Fruit fly (Drosophila melanogaster) whole organism, embryonic: ENCODE data around the gene CG3662.

Source experiments
- ATbp ChIP-seq: fragments of 200-800 bp; sonication (Bioruptor generic); optimal IDR thresholded peaks from 2 replicates; lab custom pipeline; 2017; ENCODE audit warnings: missing biosample characterization, mild to moderate bottlenecking, missing genetic modification characterization, missing genetic modification reagents
- Adf1 ChIP-seq: fragments of 200-800 bp; sonication (Bioruptor generic); IDR thresholded peaks from 2 replicates; pipeline ENCODE4 v1.3.6; 2022; ENCODE audit warnings: missing biosample characterization, missing genetic modification characterization
- Atf-2 ChIP-seq: fragments of 200-800 bp; sonication (Bioruptor generic); optimal IDR thresholded peaks from 2 replicates; lab custom pipeline; 2016; ENCODE audit warnings: missing biosample characterization, missing genetic modification characterization
- B-H2 ChIP-seq: fragments of 200-800 bp; sonication (Bioruptor generic); optimal IDR thresholded peaks from 2 replicates; lab custom pipeline; 2018; ENCODE audit warnings: missing biosample characterization, mild to moderate bottlenecking, missing genetic modification characterization
- CG10147 ChIP-seq: fragments of 200-800 bp; sonication (Bioruptor generic); optimal IDR thresholded peaks from 2 replicates; lab custom pipeline; 2019; ENCODE audit warnings: missing biosample characterization, mild to moderate bottlenecking, missing genetic modification characterization, moderate library complexity
- CG10321 ChIP-seq: fragments of 200-800 bp; sonication (Bioruptor generic); IDR thresholded peaks from 2 replicates; pipeline ENCODE4 v1.3.6; 2022; ENCODE audit warnings: missing biosample characterization, missing genetic modification characterization
- CG10565 ChIP-seq: fragments of 200-800 bp; sonication (Bioruptor generic); optimal IDR thresholded peaks from 3 replicates; lab custom pipeline; 2016; ENCODE audit warnings: missing biosample characterization, mild to moderate bottlenecking, missing genetic modification characterization
- CG11504 ChIP-seq: fragments of 200-800 bp; sonication (Bioruptor generic); optimal IDR thresholded peaks from 3 replicates; lab custom pipeline; 2019; ENCODE audit warnings: missing biosample characterization, mild to moderate bottlenecking, missing genetic modification characterization, moderate library complexity
- CG11723 ChIP-seq: fragments of 200-800 bp; sonication (Bioruptor generic); optimal IDR thresholded peaks from 2 replicates; lab custom pipeline; 2017; ENCODE audit warnings: missing biosample characterization, mild to moderate bottlenecking, missing genetic modification characterization
- CG12071 ChIP-seq: fragments of 200-800 bp; sonication (Bioruptor generic); optimal IDR thresholded peaks from 3 replicates; lab custom pipeline; 2018; ENCODE audit warnings: missing biosample characterization, mild to moderate bottlenecking, missing genetic modification characterization
- CG13775 ChIP-seq: fragments of 200-800 bp; sonication (Bioruptor generic); optimal IDR thresholded peaks from 3 replicates; lab custom pipeline; 2017; ENCODE audit warnings: missing biosample characterization, mild to moderate bottlenecking, missing genetic modification characterization
- CG13894 ChIP-seq: fragments of 200-800 bp; sonication (Bioruptor generic); optimal IDR thresholded peaks from 3 replicates; lab custom pipeline; 2018; ENCODE audit warnings: missing biosample characterization, mild to moderate bottlenecking, missing genetic modification characterization, moderate library complexity
- CG14965 ChIP-seq: fragments of 200-800 bp; sonication (Bioruptor generic); optimal IDR thresholded peaks from 2 replicates; lab custom pipeline; 2016; ENCODE audit warnings: missing biosample characterization, missing genetic modification characterization, borderline replicate concordance
- CG15269 ChIP-seq: fragments of 200-800 bp; sonication (Bioruptor generic); optimal IDR thresholded peaks from 2 replicates; lab custom pipeline; 2018; ENCODE audit warnings: missing biosample characterization, mild to moderate bottlenecking, missing genetic modification characterization, moderate library complexity
- CG15601 ChIP-seq: fragments of 200-800 bp; sonication (Bioruptor generic); optimal IDR thresholded peaks from 3 replicates; lab custom pipeline; 2019; ENCODE audit warnings: missing biosample characterization, mild to moderate bottlenecking, missing genetic modification characterization, moderate library complexity
- CG1832 ChIP-seq: fragments of 200-800 bp; sonication (Bioruptor generic); optimal IDR thresholded peaks from 2 replicates; lab custom pipeline; 2017; ENCODE audit warnings: missing biosample characterization, mild to moderate bottlenecking, missing genetic modification characterization, inconsistent platforms
- CG2129 ChIP-seq: fragments of 200-800 bp; sonication (Bioruptor generic); IDR thresholded peaks from 2 replicates; pipeline ENCODE4 v1.3.6; 2022; ENCODE audit warnings: missing biosample characterization, missing genetic modification characterization; ENCODE audit not compliant: partially characterized antibody
- CG2712 ChIP-seq: fragments of 200-800 bp; optimal IDR thresholded peaks from 3 replicates; lab custom pipeline; 2019; ENCODE audit warnings: missing biosample characterization, mild to moderate bottlenecking, missing genetic modification characterization, moderate library complexity
- CG32767 ChIP-seq: fragments of 200-800 bp; sonication (Bioruptor generic); IDR thresholded peaks from 2 replicates; pipeline ENCODE4 v1.3.6; 2022; ENCODE audit warnings: missing biosample characterization, missing genetic modification characterization
- CG3847 ChIP-seq: fragments of 200-800 bp; sonication (Bioruptor generic); IDR thresholded peaks from 2 replicates; pipeline ENCODE4 v1.3.6; 2022; ENCODE audit warnings: missing biosample characterization, missing genetic modification characterization
- CG6791 ChIP-seq: fragments of 200-800 bp; sonication (Bioruptor generic); IDR thresholded peaks from 3 replicates; pipeline ENCODE4 v1.3.6; 2022; ENCODE audit warnings: missing biosample characterization, missing genetic modification characterization; ENCODE audit not compliant: partially characterized antibody
- CG7928 ChIP-seq: fragments of 200-800 bp; sonication (Bioruptor generic); optimal IDR thresholded peaks from 2 replicates; lab custom pipeline; 2017; ENCODE audit warnings: missing biosample characterization, mild to moderate bottlenecking, missing genetic modification characterization
- CG8924 ChIP-seq: fragments of 200-800 bp; optimal IDR thresholded peaks from 3 replicates; lab custom pipeline; 2019; ENCODE audit warnings: missing biosample characterization, mild to moderate bottlenecking, missing genetic modification characterization, moderate library complexity
- CG8944 ChIP-seq: fragments of 200-800 bp; sonication (Bioruptor generic); optimal IDR thresholded peaks from 3 replicates; lab custom pipeline; 2016; ENCODE audit warnings: missing biosample characterization, missing genetic modification characterization
- CG9609 ChIP-seq: fragments of 200-800 bp; sonication (Bioruptor generic); optimal IDR thresholded peaks from 3 replicates; lab custom pipeline; 2016; ENCODE audit warnings: missing biosample characterization, missing genetic modification characterization
- Mrtf ChIP-seq: fragments of 200-800 bp; sonication (Bioruptor generic); IDR thresholded peaks from 3 replicates; pipeline ENCODE4 v1.3.6; 2022; ENCODE audit warnings: missing biosample characterization, missing genetic modification characterization
- NFAT ChIP-seq: fragments of 200-800 bp; sonication (Bioruptor generic); IDR thresholded peaks from 2 replicates; pipeline ENCODE4 v1.3.6; 2022; ENCODE audit warnings: missing biosample characterization, missing genetic modification characterization
- Neu2 ChIP-seq: fragments of 200-800 bp; sonication (Bioruptor generic); optimal IDR thresholded peaks from 3 replicates; lab custom pipeline; 2016; ENCODE audit warnings: missing biosample characterization, missing genetic modification characterization, borderline replicate concordance
- PHDP ChIP-seq: fragments of 200-800 bp; sonication (Bioruptor generic); optimal IDR thresholded peaks from 3 replicates; lab custom pipeline; 2018; ENCODE audit warnings: missing biosample characterization, mild to moderate bottlenecking, missing genetic modification characterization, moderate library complexity
- TFAM ChIP-seq: fragments of 200-800 bp; sonication (Bioruptor generic); optimal IDR thresholded peaks from 2 replicates; lab custom pipeline; 2017; ENCODE audit warnings: missing biosample characterization, missing genetic modification characterization, inconsistent platforms
- Taf1 ChIP-seq: fragments of 200-800 bp; sonication (Bioruptor generic); IDR thresholded peaks from 2 replicates; pipeline ENCODE4 v1.3.6; 2022; ENCODE audit warnings: missing biosample characterization, missing genetic modification characterization
- Vsx1 ChIP-seq: fragments of 200-800 bp; sonication (Bioruptor generic); optimal IDR thresholded peaks from 2 replicates; lab custom pipeline; 2017; ENCODE audit warnings: missing biosample characterization, mild to moderate bottlenecking, missing genetic modification characterization, missing genetic modification reagents
- Xrp1 ChIP-seq: fragments of 200-800 bp; sonication (Bioruptor generic); IDR thresholded peaks from 2 replicates; pipeline ENCODE4 v1.3.6; 2022; ENCODE audit warnings: missing biosample characterization, missing genetic modification characterization
- al ChIP-seq: fragments of 200-800 bp; sonication (Bioruptor generic); IDR thresholded peaks from 2 replicates; pipeline ENCODE4 v1.3.6; 2022; ENCODE audit warnings: missing biosample characterization, missing genetic modification characterization
- bab2 ChIP-seq: fragments of 200-800 bp; sonication (Bioruptor generic); optimal IDR thresholded peaks from 2 replicates; lab custom pipeline; 2016; ENCODE audit warnings: missing biosample characterization, missing genetic modification characterization
- chn ChIP-seq: fragments of 200-800 bp; sonication (Bioruptor generic); optimal IDR thresholded peaks from 2 replicates; lab custom pipeline; 2016; ENCODE audit warnings: missing biosample characterization, missing genetic modification characterization
- ci ChIP-seq: fragments of 200-800 bp; sonication (Bioruptor generic); IDR thresholded peaks from 3 replicates; pipeline ENCODE4 v1.3.6; 2022; ENCODE audit warnings: missing biosample characterization, missing genetic modification characterization
- fd102C ChIP-seq: fragments of 200-800 bp; sonication (Bioruptor generic); optimal IDR thresholded peaks from 2 replicates; lab custom pipeline; 2018; ENCODE audit warnings: missing biosample characterization, mild to moderate bottlenecking, missing genetic modification characterization, moderate library complexity
- fd96Cb ChIP-seq: fragments of 200-800 bp; sonication (Bioruptor generic); optimal IDR thresholded peaks from 2 replicates; lab custom pipeline; 2018; ENCODE audit warnings: missing biosample characterization, mild to moderate bottlenecking, missing genetic modification characterization, moderate library complexity
- fru ChIP-seq: fragments of >200 bp; optimal IDR thresholded peaks from 2 replicates; lab custom pipeline; 2017
- mld ChIP-seq: fragments of 200-800 bp; sonication (Bioruptor generic); IDR thresholded peaks from 3 replicates; pipeline ENCODE4 v1.3.6; 2022; ENCODE audit warnings: missing biosample characterization, missing genetic modification characterization; ENCODE audit not compliant: partially characterized antibody
- nmo ChIP-seq: fragments of 200-800 bp; sonication (Bioruptor generic); optimal IDR thresholded peaks from 2 replicates; lab custom pipeline; 2018; ENCODE audit warnings: missing biosample characterization, mild to moderate bottlenecking, missing genetic modification characterization, moderate library complexity
- oc ChIP-seq: fragments of 200-800 bp; sonication (Bioruptor generic); optimal IDR thresholded peaks from 2 replicates; lab custom pipeline; 2018; ENCODE audit warnings: missing biosample characterization, mild to moderate bottlenecking, missing genetic modification characterization, moderate library complexity
- otp ChIP-seq: fragments of 200-800 bp; sonication (Bioruptor generic); IDR thresholded peaks from 3 replicates; pipeline ENCODE4, ENCODE4 v1.3.6; 2022; ENCODE audit warnings: missing biosample characterization, missing genetic modification characterization
- pan ChIP-seq, 4 experiments: fragments of >200 bp in 3 of 4; fragments of 200-800 bp in 1 of 4; sonication (Bioruptor generic) in 1 of 4; optimal IDR thresholded peaks in 3 of 4; IDR thresholded peaks in 1 of 4; 2 replicates each; pipeline versions ENCODE4 v1.3.6 to Lab custom; 2017 to 2022; ENCODE audit warnings: missing biosample characterization in 2 of 4, missing genetic modification characterization in 2 of 4, mixed read lengths in 1 of 4
- rib ChIP-seq: fragments of 200-800 bp; sonication (Bioruptor generic); IDR thresholded peaks from 2 replicates; pipeline ENCODE4 v1.3.6; 2022; ENCODE audit warnings: missing biosample characterization, missing genetic modification characterization
- slou ChIP-seq: fragments of 200-800 bp; sonication (Bioruptor generic); optimal IDR thresholded peaks from 3 replicates; lab custom pipeline; 2016; ENCODE audit warnings: missing biosample characterization, missing genetic modification characterization
- tio ChIP-seq: fragments of 200-800 bp; sonication (Bioruptor generic); optimal IDR thresholded peaks from 2 replicates; lab custom pipeline; 2017; ENCODE audit warnings: missing biosample characterization, missing genetic modification characterization, inconsistent platforms
- vfl ChIP-seq: fragments of 200-800 bp; sonication (Bioruptor generic); optimal IDR thresholded peaks from 2 replicates; lab custom pipeline; 2016; ENCODE audit warnings: missing biosample characterization, missing genetic modification characterization

Gene CG3662

dm6 chr2L:846167-846868 lies 25.2 kb downstream of the CG3662 start (continued):
- TF ChIP-seq vfl (GFP tag; lab: Kevin White, UChicago) (no peak), B-H2 (GFP tag; lab: Kevin White, UChicago) (no peak), CG2712 (tag; lab: Kevin White, UChicago) (peak; percentile 62), otp (GFP tag; lab: Robert Waterston, UW) (peak; percentile 31; the same call in 1 of the 3 replicates), fd102C (GFP tag; lab: Kevin White, UChicago) (no peak), Vsx1 (GFP tag; lab: Kevin White, UChicago) (peak; percentile 15), Neu2 (GFP tag; lab: Kevin White, UChicago) (no peak), CG11504 (peak; percentile 84), CG14965 (GFP tag; lab: Kevin White, UChicago) (no peak), CG10321 (GFP tag; lab: Robert Waterston, UW) (no peak), CG13894 (no peak), pan (optimal IDR thresholded peaks at IDR 0.05; lab: Kevin White, UChicago) (no peak), pan (GFP tag; optimal IDR thresholded peaks at IDR 0.05 in 1 of 2, IDR thresholded peaks at IDR 0.05 in 1 of 2) (peak in 1 of 2 experiments; percentile 70), CG12071 (GFP tag; lab: Kevin White, UChicago) (peak; percentile 74), CG32767 (GFP tag; lab: Robert Waterston, UW) (0 out of 2 replicates have a peak, but pooled peaks have one; percentile 26), CG2129 (GFP tag; lab: Robert Waterston, UW) (no peak), PHDP (tag; lab: Kevin White, UChicago) (peak; percentile 74), al (GFP tag; lab: Robert Waterston, UW) (no peak), CG6791 (no peak), CG3847 (GFP tag; lab: Robert Waterston, UW) (no peak), CG10147 (peak; percentile 57), Adf1 (GFP tag; lab: Robert Waterston, UW) (no peak), fru (lab: Kevin White, UChicago) (no peak), ci (GFP tag; lab: Robert Waterston, UW) (peak; percentile 44; the same call in 2 of the 3 replicates), CG15269 (tag; lab: Kevin White, UChicago) (peak; percentile 61), CG11723 (GFP tag; lab: Kevin White, UChicago) (peak; percentile 40), CG10565 (no peak), CG7928 (GFP tag; lab: Kevin White, UChicago) (no peak), fd96Cb (tag; lab: Kevin White, UChicago) (peak; percentile 64), CG8944 (no peak), Taf1 (no peak), chn (peak; percentile 29), Mrtf (GFP tag; lab: Robert Waterston, UW) (no peak), mld (GFP tag; lab: Robert Waterston, UW) (no peak), nmo (peak; percentile 77), ATbp (GFP tag; lab: Kevin White, UChicago) (peak; percentile 74), CG9609 (peak; percentile 33), Atf-2 (GFP tag; lab: Kevin White, UChicago) (peak; percentile 42), CG13775 (GFP tag; lab: Kevin White, UChicago) (peak; percentile 21), tio (GFP tag; lab: Kevin White, UChicago) (peak; percentile 37), NFAT (GFP tag; lab: Robert Waterston, UW) (0 out of 2 replicates have a peak, but pooled peaks have one; percentile 30), CG8924 (tag; lab: Kevin White, UChicago) (peak; percentile 50), rib (GFP tag; lab: Robert Waterston, UW) (no peak), CG15601 (tag; lab: Kevin White, UChicago) (peak; percentile 39), oc (tag; lab: Kevin White, UChicago) (peak; percentile 52), slou (GFP tag; lab: Kevin White, UChicago) (no peak), Xrp1 (peak; percentile 63; the same call in 1 of the 2 replicates), bab2 (GFP tag; lab: Kevin White, UChicago) (peak; percentile 63), CG1832 (GFP tag; lab: Kevin White, UChicago) (no peak), TFAM (GFP tag; lab: Kevin White, UChicago) (no peak)
